Fruit fly (Drosophila melanogaster) whole organism, embryonic: ENCODE data around the gene waw.

Experiments used
- B-H1 ChIP-seq: fragments of 200-800 bp; sonication (Bioruptor generic); IDR thresholded peaks from 3 replicates; pipeline ENCODE4 v1.3.6; 2022; ENCODE audit warnings: missing biosample characterization, missing genetic modification characterization
- CG10321 ChIP-seq: fragments of 200-800 bp; sonication (Bioruptor generic); IDR thresholded peaks from 2 replicates; pipeline ENCODE4 v1.3.6; 2022; ENCODE audit warnings: missing biosample characterization, missing genetic modification characterization
- CG12071 ChIP-seq: fragments of 200-800 bp; sonication (Bioruptor generic); optimal IDR thresholded peaks from 3 replicates; lab custom pipeline; 2018; ENCODE audit warnings: missing biosample characterization, mild to moderate bottlenecking, missing genetic modification characterization
- CG12104 ChIP-seq: fragments of 200-800 bp; sonication (Bioruptor generic); optimal IDR thresholded peaks from 3 replicates; lab custom pipeline; 2016; ENCODE audit warnings: missing biosample characterization, missing genetic modification characterization
- CG12659 ChIP-seq: fragments of 200-800 bp; sonication (Bioruptor generic); optimal IDR thresholded peaks from 3 replicates; lab custom pipeline; 2017; ENCODE audit warnings: mild to moderate bottlenecking, missing biosample characterization, missing genetic modification reagents, missing genetic modification characterization
- CG12769 ChIP-seq: fragments of 200-800 bp; sonication (Bioruptor generic); optimal IDR thresholded peaks from 2 replicates; lab custom pipeline; 2019; ENCODE audit warnings: missing biosample characterization, mild to moderate bottlenecking, missing genetic modification characterization, moderate library complexity
- CG13296 ChIP-seq: fragments of 200-800 bp; sonication (Bioruptor generic); optimal IDR thresholded peaks from 3 replicates; lab custom pipeline; 2018; ENCODE audit warnings: missing biosample characterization, mild to moderate bottlenecking, missing genetic modification characterization
- CG16813 ChIP-seq: fragments of 200-800 bp; sonication (Bioruptor generic); IDR thresholded peaks from 3 replicates; pipeline ENCODE4 v1.3.6; 2022; ENCODE audit warnings: missing biosample characterization, missing genetic modification characterization; ENCODE audit not compliant: partially characterized antibody
- CG17912 ChIP-seq: fragments of 200-800 bp; sonication (Bioruptor generic); optimal IDR thresholded peaks from 2 replicates; lab custom pipeline; 2018; ENCODE audit warnings: missing biosample characterization, mild to moderate bottlenecking, missing genetic modification characterization
- CG2120 ChIP-seq: fragments of 200-800 bp; sonication (Bioruptor generic); optimal IDR thresholded peaks from 3 replicates; lab custom pipeline; 2016; ENCODE audit warnings: missing biosample characterization, missing genetic modification characterization
- CG34376 ChIP-seq: fragments of 200-800 bp; sonication (Bioruptor generic); optimal IDR thresholded peaks from 2 replicates; lab custom pipeline; 2018; ENCODE audit warnings: missing biosample characterization, mild to moderate bottlenecking, missing genetic modification characterization
- CG5953 ChIP-seq: fragments of 200-800 bp; sonication (Bioruptor generic); IDR thresholded peaks from 2 replicates; pipeline ENCODE4 v1.3.6; 2022; ENCODE audit warnings: missing biosample characterization, missing genetic modification characterization
- CG6254 ChIP-seq: fragments of 200-800 bp; sonication (Bioruptor generic); optimal IDR thresholded peaks from 3 replicates; lab custom pipeline; 2017; ENCODE audit warnings: mild to moderate bottlenecking, missing biosample characterization, missing genetic modification reagents, missing genetic modification characterization
- CG6272 ChIP-seq: fragments of 200-800 bp; sonication (Bioruptor generic); IDR thresholded peaks from 2 replicates; pipeline ENCODE4 v1.3.6; 2022; ENCODE audit warnings: missing biosample characterization, missing genetic modification characterization
- CG6683 ChIP-seq: fragments of 200-800 bp; sonication (Bioruptor generic); optimal IDR thresholded peaks from 2 replicates; lab custom pipeline; 2017; ENCODE audit warnings: missing biosample characterization, mild to moderate bottlenecking, missing genetic modification characterization, missing genetic modification reagents
- CG7839 ChIP-seq: fragments of 200-800 bp; sonication (Bioruptor generic); optimal IDR thresholded peaks from 3 replicates; lab custom pipeline; 2018; ENCODE audit warnings: missing biosample characterization, mild to moderate bottlenecking, missing genetic modification characterization, moderate library complexity
- CG8089 ChIP-seq: fragments of 200-800 bp; sonication (Bioruptor generic); optimal IDR thresholded peaks from 3 replicates; lab custom pipeline; 2016; ENCODE audit warnings: missing biosample characterization, missing genetic modification characterization
- CG9876 ChIP-seq: fragments of 200-800 bp; sonication (Bioruptor generic); optimal IDR thresholded peaks from 2 replicates; lab custom pipeline; 2016; ENCODE audit warnings: missing biosample characterization, missing genetic modification characterization
- CHES-1-like ChIP-seq: fragments of 200-800 bp; sonication (Bioruptor generic); optimal IDR thresholded peaks from 2 replicates; lab custom pipeline; 2016; ENCODE audit warnings: missing biosample characterization, missing genetic modification characterization
- CoRest ChIP-seq: fragments of 200-800 bp; sonication (Bioruptor generic); optimal IDR thresholded peaks from 3 replicates; lab custom pipeline; 2018; ENCODE audit warnings: missing biosample characterization, mild to moderate bottlenecking, missing genetic modification characterization, moderate library complexity
- E2f1 ChIP-seq: fragments of 200-800 bp; sonication (Bioruptor generic); IDR thresholded peaks from 2 replicates; pipeline ENCODE4 v1.3.6; 2022; ENCODE audit warnings: missing biosample characterization, missing genetic modification characterization
- ERR ChIP-seq: fragments of 200-800 bp; sonication (Bioruptor generic); optimal IDR thresholded peaks from 2 replicates; lab custom pipeline; 2016; ENCODE audit warnings: missing biosample characterization, missing genetic modification characterization
- Eip74EF ChIP-seq, 2 experiments: fragments of 200-800 bp in 1 of 2; fragments of >200 bp in 1 of 2; sonication (Bioruptor generic) in 1 of 2; optimal IDR thresholded peaks; 2 replicates each; lab custom pipeline; 2017 to 2019; ENCODE audit warnings: missing biosample characterization in 2 of 2, missing genetic modification characterization in 2 of 2, mild to moderate bottlenecking in 1 of 2, moderate library complexity in 1 of 2
- Ets65A ChIP-seq: fragments of 200-800 bp; sonication (Bioruptor generic); peaks from one replicate; lab custom pipeline; 2016; ENCODE audit warnings: missing biosample characterization, missing genetic modification characterization
- Fer1 ChIP-seq: fragments of 200-800 bp; sonication (Bioruptor generic); optimal IDR thresholded peaks from 2 replicates; lab custom pipeline; 2017; ENCODE audit warnings: missing biosample characterization, mild to moderate bottlenecking, missing genetic modification characterization
- GATAe ChIP-seq: fragments of 200-800 bp; sonication (Bioruptor generic); conservative IDR thresholded peaks from 2 replicates; pipeline ENCODE4 v1.3.6; 2022; ENCODE audit warnings: missing biosample characterization, missing genetic modification characterization
- HmgZ ChIP-seq: fragments of 200-800 bp; sonication (Bioruptor generic); optimal IDR thresholded peaks from 2 replicates; lab custom pipeline; 2018; ENCODE audit warnings: missing biosample characterization, mild to moderate bottlenecking, missing genetic modification characterization
- Kr ChIP-seq: fragments of 200-800 bp; sonication (Bioruptor generic); optimal IDR thresholded peaks from 2 replicates; lab custom pipeline; 2017; ENCODE audit warnings: missing biosample characterization, mild to moderate bottlenecking, missing genetic modification characterization
- NC2α ChIP-seq: fragments of 200-800 bp; sonication (Bioruptor generic); optimal IDR thresholded peaks from 2 replicates; lab custom pipeline; 2016; ENCODE audit warnings: missing biosample characterization, missing genetic modification characterization
- Optix ChIP-seq: fragments of 200-800 bp; sonication (Bioruptor generic); IDR thresholded peaks from 3 replicates; pipeline ENCODE4 v1.3.6; 2022; ENCODE audit warnings: missing biosample characterization, missing genetic modification characterization
- Taf1 ChIP-seq: fragments of 200-800 bp; sonication (Bioruptor generic); IDR thresholded peaks from 2 replicates; pipeline ENCODE4 v1.3.6; 2022; ENCODE audit warnings: missing biosample characterization, missing genetic modification characterization
- al ChIP-seq: fragments of 200-800 bp; sonication (Bioruptor generic); IDR thresholded peaks from 2 replicates; pipeline ENCODE4 v1.3.6; 2022; ENCODE audit warnings: missing biosample characterization, missing genetic modification characterization
- ap ChIP-seq: fragments of 200-800 bp; sonication (Bioruptor generic); IDR thresholded peaks from 2 replicates; pipeline ENCODE4 v1.3.6; 2022; ENCODE audit warnings: missing biosample characterization, missing genetic modification characterization
- bsh ChIP-seq, 2 experiments: fragments of 200-800 bp; sonication (Bioruptor generic); optimal IDR thresholded peaks; 2 replicates each; lab custom pipeline; 2017 to 2018; ENCODE audit warnings: mild to moderate bottlenecking in 2 of 2, missing biosample characterization in 2 of 2, missing genetic modification characterization in 2 of 2, moderate library complexity in 1 of 2
- croc ChIP-seq: fragments of 200-800 bp; sonication (Bioruptor generic); conservative IDR thresholded peaks from 3 replicates; pipeline ENCODE4 v1.3.6; 2022; ENCODE audit warnings: missing biosample characterization, missing genetic modification characterization
- da ChIP-seq: fragments of 200-800 bp; sonication (Bioruptor generic); optimal IDR thresholded peaks from 2 replicates; lab custom pipeline; 2016; ENCODE audit warnings: missing biosample characterization, missing genetic modification characterization
- dmrt99B ChIP-seq: fragments of 200-800 bp; sonication (Bioruptor generic); optimal IDR thresholded peaks from 2 replicates; lab custom pipeline; 2018; ENCODE audit warnings: missing biosample characterization, mild to moderate bottlenecking, missing genetic modification characterization, moderate library complexity
- exex ChIP-seq: fragments of 200-800 bp; sonication (Bioruptor generic); optimal IDR thresholded peaks from 4 replicates; lab custom pipeline; 2018; ENCODE audit warnings: missing biosample characterization, mild to moderate bottlenecking, missing genetic modification characterization, moderate library complexity
- gem ChIP-seq: fragments of 200-800 bp; sonication (Bioruptor generic); optimal IDR thresholded peaks from 2 replicates; lab custom pipeline; 2019; ENCODE audit warnings: missing biosample characterization, mild to moderate bottlenecking, missing genetic modification characterization, moderate library complexity
- gro ChIP-seq: fragments of 200-800 bp; sonication (Bioruptor generic); optimal IDR thresholded peaks from 2 replicates; lab custom pipeline; 2016; ENCODE audit warnings: missing biosample characterization, missing genetic modification characterization
- gsb ChIP-seq: fragments of 200-800 bp; sonication (Bioruptor generic); IDR thresholded peaks from 2 replicates; pipeline ENCODE4 v1.3.6; 2022; ENCODE audit warnings: missing biosample characterization, missing genetic modification characterization
- gt ChIP-seq: fragments of 200-800 bp; sonication (Bioruptor generic); IDR thresholded peaks from 2 replicates; pipeline ENCODE4 v1.3.6; 2022; ENCODE audit warnings: missing biosample characterization, missing genetic modification characterization
- inv ChIP-seq: fragments of 200-800 bp; sonication (Bioruptor generic); IDR thresholded peaks from 2 replicates; pipeline ENCODE4 v1.3.6; 2022; ENCODE audit warnings: missing biosample characterization, missing genetic modification characterization; ENCODE audit not compliant: partially characterized antibody
- mam ChIP-seq: fragments of 200-800 bp; sonication (Bioruptor generic); optimal IDR thresholded peaks from 3 replicates; lab custom pipeline; 2016; ENCODE audit warnings: missing biosample characterization, missing genetic modification characterization
- p53 ChIP-seq: fragments of 200-800 bp; sonication (Bioruptor generic); optimal IDR thresholded peaks from 2 replicates; lab custom pipeline; 2016; ENCODE audit warnings: missing biosample characterization, missing genetic modification characterization
- run ChIP-seq: fragments of 200-800 bp; sonication (Bioruptor generic); optimal IDR thresholded peaks from 3 replicates; lab custom pipeline; 2018; ENCODE audit warnings: missing biosample characterization, mild to moderate bottlenecking, missing genetic modification characterization
- sens ChIP-seq: fragments of 200-800 bp; sonication (Bioruptor generic); peaks from one replicate; lab custom pipeline; 2016; ENCODE audit warnings: missing biosample characterization, missing genetic modification characterization
- slbo ChIP-seq: fragments of 200-800 bp; sonication (Bioruptor generic); IDR thresholded peaks from 2 replicates; pipeline ENCODE4 v1.3.6; 2022; ENCODE audit warnings: missing biosample characterization, missing genetic modification characterization
- tin ChIP-seq: fragments of 200-800 bp; sonication (Bioruptor generic); optimal IDR thresholded peaks from 3 replicates; lab custom pipeline; 2016; ENCODE audit warnings: missing biosample characterization, missing genetic modification characterization
- toy ChIP-seq: fragments of 200-800 bp; sonication (Bioruptor generic); IDR thresholded peaks from 2 replicates; pipeline ENCODE4 v1.3.6; 2022; ENCODE audit warnings: missing biosample characterization, missing genetic modification characterization
- z ChIP-seq: fragments of 200-800 bp; sonication (Bioruptor generic); IDR thresholded peaks from 3 replicates; pipeline ENCODE4 v1.3.6; 2022; ENCODE audit warnings: missing biosample characterization, missing genetic modification characterization
- zf30C ChIP-seq: fragments of 200-800 bp; sonication (Bioruptor generic); optimal IDR thresholded peaks from 3 replicates; lab custom pipeline; 2018; ENCODE audit warnings: missing biosample characterization, mild to moderate bottlenecking, missing genetic modification characterization

waw gene

DNA sequence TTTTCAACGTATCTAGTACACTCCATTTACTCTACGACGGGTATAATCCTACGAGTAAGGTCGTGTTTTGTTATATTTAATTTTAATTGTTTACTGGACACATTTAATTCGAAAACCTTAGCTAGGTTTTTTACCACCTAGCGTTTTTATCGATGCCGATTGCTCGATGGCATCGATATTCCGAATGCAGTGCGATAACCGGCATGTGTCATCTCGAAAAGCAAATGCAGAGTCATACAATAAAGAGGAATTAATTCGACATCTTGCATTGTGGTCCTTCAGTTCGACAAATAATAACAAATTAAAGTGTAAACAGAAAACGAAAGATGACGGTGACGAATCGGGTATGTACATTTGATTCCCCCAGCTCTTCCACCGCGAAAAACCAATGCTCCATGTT lies 47.0 kb upstream of the waw start, which contains the start of gene Rpt6 (continued):
- no peak for TF ChIP-seq Eip74EF (GFP tag; optimal IDR thresholded peaks at IDR 0.05; lab: Kevin White, UChicago)
- no peak for TF ChIP-seq gem
- TF ChIP-seq CG16813 (GFP tag; lab: Robert Waterston, UW) = peak; percentile 69
- TF ChIP-seq HmgZ = peak; percentile 17
- TF ChIP-seq toy (GFP tag; lab: Robert Waterston, UW) = no peak
- no peak for TF ChIP-seq Optix (GFP tag; lab: Robert Waterston, UW)
- no peak for TF ChIP-seq zf30C
- TF ChIP-seq ERR (GFP tag; lab: Kevin White, UChicago) = no peak
- peak; percentile 39 for TF ChIP-seq CG12659 (GFP tag; lab: Kevin White, UChicago)
- TF ChIP-seq CG6254 = no peak
- TF ChIP-seq CG10321 (GFP tag; lab: Robert Waterston, UW) = no peak
- no peak for TF ChIP-seq E2f1 (GFP tag; lab: Robert Waterston, UW)
- no peak for TF ChIP-seq CG9876
- no peak for TF ChIP-seq croc (GFP tag; lab: Robert Waterston, UW)
- peak; percentile 64 for TF ChIP-seq sens (GFP tag; lab: Kevin White, UChicago)
- no peak for TF ChIP-seq GATAe (GFP tag; lab: Robert Waterston, UW)
- no peak for TF ChIP-seq p53 (GFP tag; lab: Kevin White, UChicago)
- TF ChIP-seq slbo = 0 out of 2 replicates have a peak, but pooled peaks have one; percentile 4
- no peak for TF ChIP-seq CG13296
- no peak for TF ChIP-seq ap (GFP tag; lab: Robert Waterston, UW)
- TF ChIP-seq NC2α = no peak
- no peak for TF ChIP-seq CG12071 (GFP tag; lab: Kevin White, UChicago)
- no peak for TF ChIP-seq gsb (GFP tag; lab: Robert Waterston, UW)
- peak; percentile 21 for TF ChIP-seq gro (GFP tag; lab: Kevin White, UChicago)
- no peak for TF ChIP-seq CG6683
- peak; percentile 67 for TF ChIP-seq inv (GFP tag; lab: Robert Waterston, UW)
- peak; percentile 23 for TF ChIP-seq CG2120 (GFP tag; lab: Kevin White, UChicago)
- peak; percentile 13 for TF ChIP-seq CoRest (tag; lab: Kevin White, UChicago)
- TF ChIP-seq gt = no peak
- TF ChIP-seq CG8089 (GFP tag; lab: Kevin White, UChicago) = no peak
- TF ChIP-seq bsh (GFP tag; optimal IDR thresholded peaks at IDR 0.05; lab: Kevin White, UChicago) = no peak
- no peak for TF ChIP-seq CG7839 (tag; lab: Kevin White, UChicago)
- no peak for TF ChIP-seq Ets65A (GFP tag; lab: Kevin White, UChicago)
- no peak for TF ChIP-seq CG12769 (tag; lab: Kevin White, UChicago)
- TF ChIP-seq run (tag; lab: Kevin White, UChicago) = no peak
- no peak for TF ChIP-seq CG5953 (GFP tag; lab: Robert Waterston, UW)
- TF ChIP-seq tin (GFP tag; lab: Kevin White, UChicago) = no peak
- no peak for TF ChIP-seq Taf1 (GFP tag; lab: Robert Waterston, UW)
- no peak for TF ChIP-seq Fer1 (GFP tag; lab: Kevin White, UChicago)
- no peak for TF ChIP-seq da (GFP tag; lab: Kevin White, UChicago)
- no peak for TF ChIP-seq CG34376
- TF ChIP-seq Kr (GFP tag; lab: Kevin White, UChicago) = no peak
- TF ChIP-seq CG12104 = no peak
- TF ChIP-seq B-H1 = no peak
- no peak for TF ChIP-seq al (GFP tag; lab: Robert Waterston, UW)
- no peak for TF ChIP-seq mam (GFP tag; lab: Kevin White, UChicago)
- no peak for TF ChIP-seq CG17912 (GFP tag; lab: Kevin White, UChicago)
- TF ChIP-seq z (GFP tag; lab: Robert Waterston, UW) = no peak
- TF ChIP-seq CG6272 (GFP tag; lab: Robert Waterston, UW) = no peak
- peak; percentile 14 for TF ChIP-seq CHES-1-like (GFP tag; lab: Kevin White, UChicago)
- no peak for TF ChIP-seq exex (tag; lab: Kevin White, UChicago)
- no peak for TF ChIP-seq dmrt99B (tag; lab: Kevin White, UChicago)
